Worm (Caenorhabditis elegans) whole organism, young adult: Measurements from ENCODE around the gene twk-11.

Source experiments
- madf-6 ChIP-seq: fragments of 200-800 bp; sonication (Bioruptor generic); IDR thresholded peaks from 2 replicates; pipeline ENCODE4 v1.3.6; 2022; ENCODE audit warnings: missing genetic modification reagents, missing genetic modification characterization, missing compliant biosample characterization
- nfya-1 ChIP-seq: sonication (generic microtip); optimal IDR thresholded peaks from 2 replicates; lab custom pipeline; 2017; ENCODE audit warnings: antibody characterized with exemption, missing compliant biosample characterization, missing genetic modification characterization, borderline replicate concordance; ENCODE audit not compliant: insufficient read depth

ce11 chrV:7059350-7059749 lies 23.0 kb upstream of the twk-11 start, which contains the start of gene mdt-6:
- TF ChIP-seq nfya-1, result no peak
- peak; percentile 51; the same call in 1 of the 2 replicates for TF ChIP-seq madf-6
